Fruit fly (Drosophila melanogaster): ENCODE measurements around the gene Gabat.

Gabat gene

DNA sequence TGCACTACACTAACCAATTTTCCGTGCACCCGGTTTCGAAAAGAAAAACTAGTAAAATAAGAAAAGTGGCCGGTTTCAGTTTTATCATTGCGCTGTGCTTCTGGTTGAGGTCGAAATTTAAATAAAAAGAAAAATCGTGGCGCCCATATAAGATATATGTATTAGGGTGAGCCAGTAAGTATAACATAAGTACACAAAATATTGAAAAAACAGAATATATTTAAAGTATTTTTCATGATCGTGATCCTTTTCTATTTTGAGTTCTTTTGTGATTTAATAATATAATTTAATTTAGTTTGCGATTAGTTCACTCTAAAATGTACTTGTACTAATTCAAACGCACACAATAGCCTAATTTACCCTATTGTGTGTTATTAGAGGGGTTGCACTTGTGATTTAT, 11.6 kb downstream of the Gabat start, which contains the start of gene Csas:
Csas (minus strand) TSS at position 101 of the 400 bp plus-strand sequence.
- TF ChIP-seq sens (GFP tag) (peak; percentile 71), seq (GFP tag; IDR thresholded peaks at IDR 0.05) (no peak), CG1529 (GFP tag; optimal IDR thresholded peaks at IDR 0.05) (no peak), exex (tag; optimal IDR thresholded peaks at IDR 0.05) (no peak), CG17186 (GFP tag; optimal IDR thresholded peaks at IDR 0.05) (no peak), row (GFP tag; IDR thresholded peaks at IDR 0.05) (0 out of 3 replicates have a peak, but pooled peaks have one; percentile 23), pan (optimal IDR thresholded peaks at IDR 0.05) (no peak), pan (GFP tag; optimal IDR thresholded peaks at IDR 0.05 in 1 of 2, IDR thresholded peaks at IDR 0.05 in 1 of 2) (peak in 1 of 2 experiments; percentile 24), Lpt (GFP tag; optimal IDR thresholded peaks at IDR 0.05) (no peak), CG11723 (GFP tag; optimal IDR thresholded peaks at IDR 0.05) (no peak), Bdp1 (GFP tag; optimal IDR thresholded peaks at IDR 0.05) (no peak)

DNA sequence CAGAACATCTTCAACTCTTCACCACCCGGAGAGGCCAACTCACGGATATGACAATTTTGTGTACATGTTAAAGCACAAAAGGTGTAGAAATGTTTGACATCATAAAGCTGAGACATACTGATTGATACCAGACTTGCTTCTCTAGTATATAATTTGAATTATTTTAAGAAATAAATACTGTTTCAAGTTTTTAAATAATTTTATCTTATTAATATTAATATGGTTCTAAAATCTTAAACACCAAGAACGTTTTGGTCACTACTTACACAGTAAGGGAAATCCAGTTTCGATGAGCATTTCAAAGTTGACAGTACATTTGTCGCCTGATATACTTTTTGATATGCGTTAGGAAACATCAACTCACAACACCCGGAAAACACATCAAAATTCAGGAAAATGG, 14.7 kb downstream of the Gabat start, which contains the start of the genes hale and schuy:
hale (minus strand) TSS at position 101 of the 400 bp plus-strand sequence.
schuy (plus strand) TSS at position 326 of the 400 bp plus-strand sequence.
- no peak for TF ChIP-seq sim (GFP tag; IDR thresholded peaks at IDR 0.05)
- TF ChIP-seq nmo (GFP tag; optimal IDR thresholded peaks at IDR 0.05): no peak
- TF ChIP-seq Stat92E (GFP tag; optimal IDR thresholded peaks at IDR 0.05): no peak
- no peak for TF ChIP-seq CG15696 (tag; optimal IDR thresholded peaks at IDR 0.05)
- no peak for TF ChIP-seq CG8765 (GFP tag; IDR thresholded peaks at IDR 0.05)
- TF ChIP-seq CG10565 (GFP tag; optimal IDR thresholded peaks at IDR 0.05): no peak
- TF ChIP-seq E2f2 (GFP tag; IDR thresholded peaks at IDR 0.05): no peak
- no peak for TF ChIP-seq CG6654 (GFP tag; optimal IDR thresholded peaks at IDR 0.05)
- TF ChIP-seq pb (GFP tag; optimal IDR thresholded peaks at IDR 0.05): no peak
- TF ChIP-seq Hand (GFP tag; optimal IDR thresholded peaks at IDR 0.05): no peak
- no peak for TF ChIP-seq trh (GFP tag; optimal IDR thresholded peaks at IDR 0.05)
- TF ChIP-seq ap (GFP tag; IDR thresholded peaks at IDR 0.05): no peak
- TF ChIP-seq CG18011 (GFP tag; optimal IDR thresholded peaks at IDR 0.05): no peak
- no peak for TF ChIP-seq CG17912 (GFP tag; optimal IDR thresholded peaks at IDR 0.05)
- TF ChIP-seq CG34422 (GFP tag; IDR thresholded peaks at IDR 0.05): no peak
- no peak for TF ChIP-seq CG30020 (tag; optimal IDR thresholded peaks at IDR 0.05)
- no peak for TF ChIP-seq nerfin-2 (GFP tag; IDR thresholded peaks at IDR 0.05; ENCODE audit: partially characterized antibody)

DNA sequence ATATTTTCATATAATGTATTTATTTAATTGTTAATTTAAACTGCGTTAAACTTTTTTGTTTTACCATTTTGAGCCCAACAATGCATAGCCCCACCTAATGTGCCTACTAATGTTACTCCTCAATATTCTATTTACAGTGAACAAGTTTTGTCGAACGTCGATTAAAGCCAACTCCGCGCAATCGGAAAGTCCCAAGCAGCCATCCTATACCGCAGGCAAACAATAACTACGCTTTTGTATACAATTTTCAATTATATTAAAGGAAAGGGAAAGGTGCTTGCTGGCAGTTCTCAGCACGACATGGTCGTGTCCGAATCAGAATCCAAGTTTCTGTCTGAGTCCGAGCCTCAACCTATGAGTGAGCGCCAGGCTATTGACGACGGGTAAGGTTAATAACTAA, 19.1 kb downstream of the Gabat start, which contains the start of gene CG17732:
CG17732 (plus strand) TSS at position 301 of the 400 bp plus-strand sequence.
- TF ChIP-seq CG2889 (GFP tag; IDR thresholded peaks at IDR 0.05): no peak
- TF ChIP-seq klu (GFP tag; IDR thresholded peaks at IDR 0.05): no peak
- TF ChIP-seq D19A (tag; optimal IDR thresholded peaks at IDR 0.05): no peak
- TF ChIP-seq C15 (GFP tag; IDR thresholded peaks at IDR 0.05): no peak
- TF ChIP-seq slou (GFP tag; optimal IDR thresholded peaks at IDR 0.05): no peak
- no peak for TF ChIP-seq sna (GFP tag; IDR thresholded peaks at IDR 0.05; ENCODE audit: partially characterized antibody)
- no peak for TF ChIP-seq Sry-δ (GFP tag; optimal IDR thresholded peaks at IDR 0.05)
- no peak for TF ChIP-seq sens-2 (GFP tag; IDR thresholded peaks at IDR 0.05)
- TF ChIP-seq CG31388 (GFP tag; optimal IDR thresholded peaks at IDR 0.05): no peak
- TF ChIP-seq CG3281 (GFP tag; optimal IDR thresholded peaks at IDR 0.05): no peak
- TF ChIP-seq CG12659 (GFP tag; optimal IDR thresholded peaks at IDR 0.05): no peak
- TF ChIP-seq bowl (GFP tag; IDR thresholded peaks at IDR 0.05): no peak
- TF ChIP-seq CG17359 (tag; optimal IDR thresholded peaks at IDR 0.05): no peak
- TF ChIP-seq kni (GFP tag; optimal IDR thresholded peaks at IDR 0.05): no peak
- TF ChIP-seq Antp (GFP tag; optimal IDR thresholded peaks at IDR 0.05): no peak
